Worm (Caenorhabditis elegans) whole organism, late embryonic: ENCODE measurements around the gene T24D3.2.

Experiments
- F13H6.1 ChIP-seq: sonication (generic microtip); optimal IDR thresholded peaks from 2 replicates; lab custom pipeline; 2016; ENCODE audit warnings: missing genetic modification characterization, missing compliant biosample characterization
- K09A11.1 ChIP-seq: sonication (generic microtip); optimal IDR thresholded peaks from 2 replicates; lab custom pipeline; 2017; ENCODE audit warnings: antibody characterized with exemption, mild to moderate bottlenecking, missing genetic modification characterization, missing compliant biosample characterization; ENCODE audit not compliant: insufficient read depth
- T23F11.4 ChIP-seq: fragments of 200-800 bp; sonication (Bioruptor generic); optimal IDR thresholded peaks from 2 replicates; lab custom pipeline; 2018; ENCODE audit warnings: mild to moderate bottlenecking, missing genetic modification characterization, missing compliant biosample characterization
- Y22D7AL.16 ChIP-seq: sonication (generic microtip); optimal IDR thresholded peaks from 2 replicates; lab custom pipeline; 2016; ENCODE audit warnings: missing genetic modification characterization, missing compliant biosample characterization
- ama-1 ChIP-seq: fragments of 150-350 bp; optimal IDR thresholded peaks from 2 replicates; lab custom pipeline; 2014
- ceh-14 ChIP-seq: sonication (generic microtip); optimal IDR thresholded peaks from 2 replicates; lab custom pipeline; 2016; ENCODE audit warnings: missing genotype, missing genetic modification characterization, missing compliant biosample characterization
- ceh-18 ChIP-seq: sonication (generic microtip); optimal IDR thresholded peaks from 2 replicates; lab custom pipeline; 2016; ENCODE audit warnings: missing genetic modification characterization, missing compliant biosample characterization
- ceh-19 ChIP-seq: fragments of 200-800 bp; sonication (Bioruptor generic); optimal IDR thresholded peaks from 2 replicates; lab custom pipeline; 2018; ENCODE audit warnings: mild to moderate bottlenecking, missing genetic modification characterization, missing compliant biosample characterization
- ceh-2 ChIP-seq: sonication (generic microtip); optimal IDR thresholded peaks from 2 replicates; lab custom pipeline; 2016; ENCODE audit warnings: missing genotype, missing genetic modification characterization, missing compliant biosample characterization
- ceh-22 ChIP-seq: sonication (generic microtip); optimal IDR thresholded peaks from 2 replicates; lab custom pipeline; 2017; ENCODE audit warnings: missing biosample characterization, missing genetic modification characterization
- ceh-30 ChIP-seq: fragments of 150-350 bp; optimal IDR thresholded peaks from 2 replicates; lab custom pipeline; 2014; ENCODE audit warnings: missing biosample characterization, missing genetic modification characterization
- ceh-31 ChIP-seq: sonication (generic microtip); optimal IDR thresholded peaks from 2 replicates; lab custom pipeline; 2016; ENCODE audit warnings: missing genetic modification characterization, missing compliant biosample characterization
- ceh-48 ChIP-seq: sonication (generic microtip); optimal IDR thresholded peaks from 2 replicates; lab custom pipeline; 2016; ENCODE audit warnings: missing genetic modification characterization, inconsistent platforms, missing compliant biosample characterization
- ceh-6 ChIP-seq: fragments of 200-800 bp; sonication (Bioruptor generic); optimal IDR thresholded peaks from 2 replicates; lab custom pipeline; 2018; ENCODE audit warnings: mild to moderate bottlenecking, missing genetic modification characterization, missing compliant biosample characterization
- dmd-4 ChIP-seq: sonication (generic microtip); optimal IDR thresholded peaks from 2 replicates; lab custom pipeline; 2016; ENCODE audit warnings: borderline replicate concordance, missing genetic modification characterization, missing compliant biosample characterization
- dve-1 ChIP-seq: sonication (generic microtip); optimal IDR thresholded peaks from 2 replicates; lab custom pipeline; 2017; ENCODE audit warnings: antibody characterized with exemption, mild to moderate bottlenecking, missing genetic modification characterization, missing compliant biosample characterization
- elt-2 ChIP-seq: sonication (generic microtip); optimal IDR thresholded peaks from 2 replicates; lab custom pipeline; 2016; ENCODE audit warnings: missing genetic modification reagents, missing genetic modification characterization, missing compliant biosample characterization
- eyg-1 ChIP-seq: sonication (generic microtip); optimal IDR thresholded peaks from 2 replicates; lab custom pipeline; 2016; ENCODE audit warnings: missing genotype, missing genetic modification characterization, missing compliant biosample characterization
- gmeb-2 ChIP-seq: sonication (generic microtip); optimal IDR thresholded peaks from 2 replicates; lab custom pipeline; 2016; ENCODE audit warnings: missing genetic modification characterization, inconsistent platforms, missing compliant biosample characterization
- hlh-13 ChIP-seq: fragments of 200-800 bp; sonication (Bioruptor generic); optimal IDR thresholded peaks from 2 replicates; lab custom pipeline; 2018; ENCODE audit warnings: mild to moderate bottlenecking, missing genetic modification characterization, missing compliant biosample characterization
- hlh-15 ChIP-seq: sonication (generic microtip); optimal IDR thresholded peaks from 2 replicates; lab custom pipeline; 2016; ENCODE audit warnings: missing genetic modification characterization, missing compliant biosample characterization
- hlh-30 ChIP-seq: sonication (generic microtip); optimal IDR thresholded peaks from 2 replicates; lab custom pipeline; 2017; ENCODE audit warnings: antibody characterized with exemption, missing genetic modification characterization, missing compliant biosample characterization; ENCODE audit not compliant: insufficient read depth
- hlh-6 ChIP-seq: sonication (generic microtip); optimal IDR thresholded peaks from 2 replicates; lab custom pipeline; 2016; ENCODE audit warnings: missing genotype, missing genetic modification characterization, missing compliant biosample characterization
- hlh-8 ChIP-seq: sonication (generic microtip); optimal IDR thresholded peaks from 2 replicates; lab custom pipeline; 2016; ENCODE audit warnings: missing genotype, missing genetic modification characterization, missing compliant biosample characterization
- lin-11 ChIP-seq: fragments of 200-800 bp; sonication (Bioruptor generic); optimal IDR thresholded peaks from 2 replicates; lab custom pipeline; 2018; ENCODE audit warnings: mild to moderate bottlenecking, missing genetic modification characterization, missing compliant biosample characterization
- nhr-232 ChIP-seq: sonication (generic microtip); optimal IDR thresholded peaks from 2 replicates; lab custom pipeline; 2016; ENCODE audit warnings: missing genetic modification characterization, missing compliant biosample characterization
- npax-4 ChIP-seq: sonication (generic microtip); optimal IDR thresholded peaks from 2 replicates; lab custom pipeline; 2016; ENCODE audit warnings: missing genetic modification characterization, missing compliant biosample characterization
- pat-9 ChIP-seq: fragments of 200-800 bp; sonication (Bioruptor generic); optimal IDR thresholded peaks from 2 replicates; lab custom pipeline; 2018; ENCODE audit warnings: mild to moderate bottlenecking, missing genetic modification characterization, moderate library complexity, missing compliant biosample characterization
- pax-1 ChIP-seq: fragments of 150-350 bp; optimal IDR thresholded peaks from 2 replicates; lab custom pipeline; 2014; ENCODE audit warnings: missing biosample characterization, missing genetic modification characterization
- pha-2 ChIP-seq: sonication (generic microtip); optimal IDR thresholded peaks from 2 replicates; lab custom pipeline; 2017; ENCODE audit warnings: mild to moderate bottlenecking, missing genetic modification characterization, missing compliant biosample characterization
- pha-4 ChIP-seq: fragments of 150-350 bp; optimal IDR thresholded peaks from 2 replicates; lab custom pipeline; 2018; ENCODE audit warnings: missing biosample characterization, missing genetic modification reagents, missing genetic modification characterization
- pros-1 ChIP-seq: fragments of 150-350 bp; optimal IDR thresholded peaks from 2 replicates; lab custom pipeline; 2014; ENCODE audit warnings: missing biosample characterization, missing genetic modification reagents, missing genetic modification characterization
- ref-2 ChIP-seq: sonication (generic microtip); optimal IDR thresholded peaks from 2 replicates; lab custom pipeline; 2016; ENCODE audit warnings: missing genetic modification characterization, missing compliant biosample characterization
- sox-2 ChIP-seq: fragments of 200-800 bp; sonication (Bioruptor generic); IDR thresholded peaks from 2 replicates; pipeline ENCODE4 v1.3.6; 2022; ENCODE audit warnings: missing genetic modification reagents, missing genetic modification characterization, missing compliant biosample characterization
- sox-4 ChIP-seq: sonication (generic microtip); optimal IDR thresholded peaks from 2 replicates; lab custom pipeline; 2017; ENCODE audit warnings: mild to moderate bottlenecking, missing genetic modification characterization, inconsistent platforms, missing compliant biosample characterization
- syd-9 ChIP-seq: sonication (generic microtip); optimal IDR thresholded peaks from 2 replicates; lab custom pipeline; 2016; ENCODE audit warnings: mild to moderate bottlenecking, missing genetic modification characterization, moderate library complexity, missing compliant biosample characterization
- tbx-2 ChIP-seq: sonication (generic microtip); optimal IDR thresholded peaks from 2 replicates; lab custom pipeline; 2016; ENCODE audit warnings: missing genetic modification characterization, missing compliant biosample characterization
- tbx-7 ChIP-seq: sonication (generic microtip); optimal IDR thresholded peaks from 2 replicates; lab custom pipeline; 2016; ENCODE audit warnings: missing genotype, missing genetic modification characterization, missing compliant biosample characterization
- ttx-3 ChIP-seq: sonication (generic microtip); optimal IDR thresholded peaks from 2 replicates; lab custom pipeline; 2016; ENCODE audit warnings: missing genetic modification reagents, missing genetic modification characterization, missing compliant biosample characterization
- unc-55 ChIP-seq: sonication (generic microtip); optimal IDR thresholded peaks from 2 replicates; lab custom pipeline; 2017; ENCODE audit warnings: missing biosample characterization, missing genetic modification reagents, missing genetic modification characterization
- unc-86 ChIP-seq: sonication (generic microtip); optimal IDR thresholded peaks from 2 replicates; lab custom pipeline; 2016; ENCODE audit warnings: missing genetic modification characterization, missing compliant biosample characterization
- zip-5 ChIP-seq: sonication (generic microtip); optimal IDR thresholded peaks from 2 replicates; lab custom pipeline; 2016; ENCODE audit warnings: missing genetic modification characterization, missing compliant biosample characterization
- ztf-16 ChIP-seq: sonication (generic microtip); optimal IDR thresholded peaks from 2 replicates; lab custom pipeline; 2017; ENCODE audit warnings: missing genetic modification characterization, missing compliant biosample characterization

The T24D3.2 gene

DNA sequence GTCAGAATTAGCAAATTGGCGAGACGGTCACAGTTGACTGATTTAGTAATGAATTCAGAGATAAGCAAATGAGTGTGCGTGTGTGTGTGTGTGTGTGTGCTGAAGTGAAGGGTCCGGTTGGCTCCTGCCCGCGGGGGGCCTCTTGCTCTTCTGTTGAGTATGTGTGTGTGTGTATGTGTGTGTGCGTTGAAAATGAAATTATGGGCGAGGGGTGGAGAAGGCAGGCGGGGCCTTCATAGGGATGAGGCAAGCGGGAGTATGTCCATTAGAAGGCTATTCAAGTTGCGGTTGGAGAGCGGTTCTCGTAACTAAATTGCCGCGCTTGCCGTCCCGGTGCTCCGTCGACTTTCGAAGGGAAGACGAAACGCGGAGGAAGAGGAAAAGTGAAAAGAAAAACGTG, 18.2 kb upstream of the T24D3.2 start (continued):
- TF ChIP-seq dmd-4 (tag; lab: Kevin White, UChicago) (no peak), ceh-18 (tag; lab: Kevin White, UChicago) (peak; percentile 41), K09A11.1 (tag; lab: Kevin White, UChicago) (no peak), tbx-2 (tag; lab: Kevin White, UChicago) (peak; percentile 47), ceh-31 (peak; percentile 88), eyg-1 (tag; lab: Kevin White, UChicago) (no peak), hlh-8 (tag; lab: Kevin White, UChicago) (no peak), pha-4 (no peak), ceh-14 (peak; percentile 37), ztf-16 (tag; lab: Kevin White, UChicago) (no peak), ref-2 (tag; lab: Kevin White, UChicago) (peak; percentile 57), ttx-3 (tag; lab: Kevin White, UChicago) (no peak), syd-9 (tag; lab: Kevin White, UChicago) (peak; percentile 16), hlh-13 (GFP tag; lab: Kevin White, UChicago) (peak; percentile 26), F13H6.1 (tag; lab: Kevin White, UChicago) (peak; percentile 22), gmeb-2 (peak; percentile 34), ceh-6 (GFP tag; lab: Kevin White, UChicago) (peak; percentile 11), lin-11 (tag; lab: Kevin White, UChicago) (no peak), ceh-19 (no peak), hlh-6 (tag; lab: Kevin White, UChicago) (peak; percentile 30), pat-9 (tag; lab: Kevin White, UChicago) (no peak), T23F11.4 (no peak)

DNA sequence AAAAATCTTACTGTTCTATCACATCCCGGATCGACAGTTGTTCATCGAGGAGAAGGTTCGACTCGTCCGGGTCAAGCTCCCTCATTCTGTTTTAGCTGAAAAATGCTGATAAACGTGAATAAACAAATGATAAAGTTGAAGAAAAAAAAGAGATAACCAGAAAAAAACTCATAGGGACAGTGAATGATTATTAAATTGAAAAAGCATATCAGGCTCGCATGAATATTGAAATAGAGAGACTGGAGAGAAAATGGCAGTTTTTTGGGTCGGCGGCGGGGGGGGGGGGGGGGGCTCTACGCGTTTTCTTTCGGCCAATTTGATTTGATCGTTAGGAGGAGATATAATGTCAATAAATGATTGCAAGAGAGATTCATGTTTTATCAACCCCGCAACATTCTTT, 11.6 kb upstream of the T24D3.2 start, which contains the start of gene lin-2:
lin-2 (minus strand) TSS at position 101 of the 400 bp plus-strand sequence.
- TF ChIP-seq tbx-2 (tag; lab: Kevin White, UChicago) (no peak), pax-1 (tag; lab: Kevin White, UChicago) (no peak), ama-1 (lab: Kevin White, UChicago) (no peak), tbx-7 (tag; lab: Kevin White, UChicago) (no peak), hlh-15 (no peak), pha-2 (tag; lab: Kevin White, UChicago) (no peak), hlh-13 (GFP tag; lab: Kevin White, UChicago) (no peak), ceh-30 (tag; lab: Kevin White, UChicago) (no peak), pros-1 (tag; lab: Kevin White, UChicago) (no peak), sox-2 (GFP tag; lab: Robert Waterston, UW) (no peak), F13H6.1 (tag; lab: Kevin White, UChicago) (no peak), syd-9 (tag; lab: Kevin White, UChicago) (no peak), lin-11 (tag; lab: Kevin White, UChicago) (no peak), npax-4 (tag; lab: Kevin White, UChicago) (no peak), ceh-48 (no peak), unc-86 (tag; lab: Kevin White, UChicago) (no peak), elt-2 (tag; lab: Kevin White, UChicago) (no peak), pat-9 (tag; lab: Kevin White, UChicago) (no peak), hlh-30 (tag; lab: Kevin White, UChicago) (no peak), ceh-31 (no peak)

ce11 chrX:12415832-12416231, 9.7 kb upstream of the T24D3.2 start:
- no peak for TF ChIP-seq sox-4 (tag; lab: Kevin White, UChicago)
- no peak for TF ChIP-seq unc-55 (GFP tag; lab: Kevin White, UChicago)
- TF ChIP-seq tbx-2 (tag; lab: Kevin White, UChicago): no peak
- no peak for TF ChIP-seq tbx-7 (tag; lab: Kevin White, UChicago)

ce11 chrX:12422580-12422979, 3.0 kb upstream of the T24D3.2 start:
- TF ChIP-seq zip-5 (tag; lab: Kevin White, UChicago) (no peak), tbx-7 (tag; lab: Kevin White, UChicago) (no peak), pha-4 (no peak), Y22D7AL.16 (tag; lab: Kevin White, UChicago) (no peak), dve-1 (no peak), ceh-31 (no peak), gmeb-2 (no peak), ceh-2 (tag; lab: Kevin White, UChicago) (no peak), ceh-18 (tag; lab: Kevin White, UChicago) (no peak), nhr-232 (tag; lab: Kevin White, UChicago) (no peak), sox-4 (tag; lab: Kevin White, UChicago) (no peak), F13H6.1 (tag; lab: Kevin White, UChicago) (no peak), ceh-22 (tag; lab: Kevin White, UChicago) (no peak)
